Worm (Caenorhabditis elegans): ENCODE measurements around the gene clec-45.

DNA sequence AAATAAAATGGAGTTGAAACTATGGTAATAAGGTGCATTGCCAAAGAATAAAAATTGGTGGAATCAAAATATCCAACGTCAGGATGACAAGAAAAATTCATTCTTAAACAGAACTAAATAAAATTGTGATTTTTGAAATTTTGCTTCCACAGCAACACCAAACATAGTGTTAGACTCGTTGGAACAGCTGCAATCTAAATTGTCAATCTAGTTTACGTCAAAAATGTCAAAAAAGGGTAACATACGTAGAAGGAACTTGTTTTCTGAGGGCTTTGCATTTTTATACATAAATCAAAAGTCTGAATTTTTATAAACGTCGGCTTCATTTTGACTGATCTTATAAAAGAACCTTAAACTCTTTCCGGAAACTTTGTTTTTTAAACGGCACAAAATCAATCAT is 15.7 kb downstream of the clec-45 start, which contains the start of gene srh-200:
- no peak for TF ChIP-seq mdl-1 (tag; optimal IDR thresholded peaks at IDR 0.05)
- no peak for TF ChIP-seq ama-1 (optimal IDR thresholded peaks at IDR 0.05)
- no peak for TF ChIP-seq lin-13 (GFP tag; optimal IDR thresholded peaks at IDR 0.05)
- no peak for TF ChIP-seq Y55F3AM.14 (GFP tag; optimal IDR thresholded peaks at IDR 0.05)
- no peak for TF ChIP-seq unc-62 (GFP tag; optimal IDR thresholded peaks at IDR 0.05)
- no peak for TF ChIP-seq blmp-1 (tag; optimal IDR thresholded peaks at IDR 0.05; ENCODE audit: insufficient read depth)
- TF ChIP-seq elt-1 (tag; optimal IDR thresholded peaks at IDR 0.05), result no peak
- TF ChIP-seq ztf-11 (tag; optimal IDR thresholded peaks at IDR 0.05), result no peak
- TF ChIP-seq aly-2 (tag; optimal IDR thresholded peaks at IDR 0.05), result no peak
- no peak for TF ChIP-seq sem-4 (tag; optimal IDR thresholded peaks at IDR 0.05)
